Worm (Caenorhabditis elegans) whole organism, L1 larva: ENCODE measurements around the gene dlc-2.
A peak's percentile ranks its signal among the peaks of the same experiment; 100 is the strongest.

ENCODE experiments used
- C04F5.9 ChIP-seq: sonication (generic microtip); optimal IDR thresholded peaks from 2 replicates; lab custom pipeline; 2016; ENCODE audit warnings: missing genetic modification characterization, missing compliant biosample characterization
- C34B4.2 ChIP-seq: sonication (generic microtip); optimal IDR thresholded peaks from 2 replicates; lab custom pipeline; 2017; ENCODE audit warnings: mild to moderate bottlenecking, missing genetic modification characterization, missing compliant biosample characterization
- Y116A8C.19 ChIP-seq: sonication (generic microtip); optimal IDR thresholded peaks from 2 replicates; lab custom pipeline; 2016; ENCODE audit warnings: missing compliant biosample characterization, missing genetic modification characterization, borderline replicate concordance
- aha-1 ChIP-seq: fragments of 150-350 bp; optimal IDR thresholded peaks from 2 replicates; lab custom pipeline; 2014; ENCODE audit warnings: missing biosample characterization, missing genetic modification characterization
- alr-1 ChIP-seq: fragments of 200-800 bp; sonication (Bioruptor generic); optimal IDR thresholded peaks from 2 replicates; lab custom pipeline; 2018; ENCODE audit warnings: borderline replicate concordance, mild to moderate bottlenecking, missing genetic modification characterization, missing compliant biosample characterization
- aly-2 ChIP-seq: fragments of 150-350 bp; optimal IDR thresholded peaks from 2 replicates; lab custom pipeline; 2014; ENCODE audit warnings: missing biosample characterization, missing genetic modification characterization
- ceh-63 ChIP-seq: fragments of 200-800 bp; sonication (Bioruptor generic); optimal IDR thresholded peaks from 2 replicates; lab custom pipeline; 2018; ENCODE audit warnings: mild to moderate bottlenecking, missing genetic modification characterization, missing compliant biosample characterization
- ceh-88 ChIP-seq: fragments of 200-800 bp; sonication (Bioruptor generic); IDR thresholded peaks from 2 replicates; pipeline ENCODE4 v1.3.6; 2022; ENCODE audit warnings: missing genetic modification characterization, missing compliant biosample characterization
- ces-1 ChIP-seq: fragments of 150-350 bp; optimal IDR thresholded peaks from 2 replicates; lab custom pipeline; 2014; ENCODE audit warnings: missing biosample characterization, missing genetic modification reagents, missing genetic modification characterization
- dsc-1 ChIP-seq: sonication (generic microtip); optimal IDR thresholded peaks from 2 replicates; lab custom pipeline; 2016; ENCODE audit warnings: mild to moderate bottlenecking, missing genetic modification characterization, missing compliant biosample characterization
- efl-1 ChIP-seq, 4 experiments: fragments of 150-350 bp; optimal IDR thresholded peaks in 3 of 4; peaks in 1 of 4; 1 replicate in 1 of 4; 2 replicates in 3 of 4; lab custom pipeline; 2014; ENCODE audit warnings: missing biosample characterization in 2 of 4, missing genetic modification characterization in 2 of 4, missing genetic modification reagents in 2 of 4
- efl-3 ChIP-seq: fragments of 200-800 bp; sonication (Bioruptor generic); optimal IDR thresholded peaks from 2 replicates; lab custom pipeline; 2018; ENCODE audit warnings: mild to moderate bottlenecking, missing genetic modification characterization, missing compliant biosample characterization
- egl-27 ChIP-seq, 2 experiments: fragments of 150-350 bp in 1 of 2; sonication (generic microtip); optimal IDR thresholded peaks; 3 replicates each; lab custom pipeline; 2017 to 2018; ENCODE audit warnings: missing biosample characterization in 2 of 2, missing genetic modification characterization in 2 of 2, missing genetic modification reagents in 2 of 2
- ets-5 ChIP-seq: fragments of 200-800 bp; sonication (Bioruptor generic); IDR thresholded peaks from 2 replicates; pipeline ENCODE4 v1.3.6; 2022; ENCODE audit warnings: missing genetic modification characterization, missing compliant biosample characterization
- fkh-10 ChIP-seq: sonication (generic microtip); optimal IDR thresholded peaks from 2 replicates; lab custom pipeline; 2017; ENCODE audit warnings: missing biosample characterization, missing genetic modification reagents, missing genetic modification characterization
- fkh-4 ChIP-seq: sonication (generic microtip); optimal IDR thresholded peaks from 2 replicates; lab custom pipeline; 2016; ENCODE audit warnings: missing compliant biosample characterization, missing genetic modification characterization, borderline replicate concordance
- fkh-8 ChIP-seq: sonication (generic microtip); optimal IDR thresholded peaks from 2 replicates; lab custom pipeline; 2016; ENCODE audit warnings: mild to moderate bottlenecking, missing genetic modification characterization, missing compliant biosample characterization
- fos-1 ChIP-seq: fragments of 150-350 bp; optimal IDR thresholded peaks from 2 replicates; lab custom pipeline; 2014; ENCODE audit warnings: missing biosample characterization, missing genetic modification characterization
- hlh-17 ChIP-seq: fragments of 200-800 bp; sonication (Bioruptor generic); optimal IDR thresholded peaks from 2 replicates; lab custom pipeline; 2018; ENCODE audit warnings: missing genetic modification characterization, mild to moderate bottlenecking, missing compliant biosample characterization, moderate library complexity, borderline replicate concordance
- hlh-4 ChIP-seq: sonication (generic microtip); optimal IDR thresholded peaks from 2 replicates; lab custom pipeline; 2016; ENCODE audit warnings: mild to moderate bottlenecking, missing genetic modification characterization, missing compliant biosample characterization
- isw-1 ChIP-seq: fragments of 200-800 bp; sonication (Bioruptor generic); IDR thresholded peaks from 2 replicates; pipeline ENCODE4 v1.3.6; 2022; ENCODE audit warnings: missing genetic modification characterization, missing compliant biosample characterization
- lin-13 ChIP-seq: fragments of 150-350 bp; optimal IDR thresholded peaks from 2 replicates; lab custom pipeline; 2014; ENCODE audit warnings: missing biosample characterization, missing genetic modification reagents, missing genetic modification characterization
- lin-14 ChIP-seq: fragments of 200-800 bp; sonication (Bioruptor generic); optimal IDR thresholded peaks from 2 replicates; lab custom pipeline; 2018; ENCODE audit warnings: mild to moderate bottlenecking, missing genetic modification characterization, moderate library complexity, missing compliant biosample characterization
- lin-35 ChIP-seq, 2 experiments: fragments of 150-350 bp; optimal IDR thresholded peaks; 2 replicates each; lab custom pipeline; 2014; ENCODE audit warnings: missing biosample characterization in 2 of 2, missing genetic modification characterization in 2 of 2, missing genetic modification reagents in 2 of 2
- mdl-1 ChIP-seq, 2 experiments: fragments of 150-350 bp; optimal IDR thresholded peaks; 2 replicates each; lab custom pipeline; 2014 to 2017; ENCODE audit warnings: missing biosample characterization in 2 of 2, missing genetic modification characterization in 2 of 2, inconsistent platforms in 1 of 2
- mef-2 ChIP-seq: fragments of 150-350 bp; optimal IDR thresholded peaks from 2 replicates; lab custom pipeline; 2014; ENCODE audit warnings: missing biosample characterization, missing genetic modification characterization
- nhr-19 ChIP-seq: fragments of 200-800 bp; sonication (Bioruptor generic); conservative IDR thresholded peaks from 2 replicates; pipeline ENCODE4 v1.3.6; 2022; ENCODE audit warnings: missing genetic modification characterization, missing compliant biosample characterization
- nhr-20 ChIP-seq: sonication (generic microtip); optimal IDR thresholded peaks from 2 replicates; lab custom pipeline; 2016; ENCODE audit warnings: mild to moderate bottlenecking, missing genetic modification characterization, missing compliant biosample characterization
- nhr-84 ChIP-seq: sonication (generic microtip); optimal IDR thresholded peaks from 2 replicates; lab custom pipeline; 2017; ENCODE audit warnings: missing biosample characterization, missing genetic modification characterization
- nhr-85 ChIP-seq: sonication (generic microtip); peaks from one replicate; lab custom pipeline; 2016; ENCODE audit warnings: missing genetic modification characterization, inconsistent platforms, missing compliant biosample characterization
- pag-3 ChIP-seq: sonication (generic microtip); optimal IDR thresholded peaks from 2 replicates; lab custom pipeline; 2017; ENCODE audit warnings: missing genetic modification characterization, mild to moderate bottlenecking, missing compliant biosample characterization, antibody characterized with exemption, borderline replicate concordance; ENCODE audit not compliant: insufficient read depth
- rnt-1 ChIP-seq: sonication (generic microtip); optimal IDR thresholded peaks from 2 replicates; lab custom pipeline; 2016; ENCODE audit warnings: mild to moderate bottlenecking, missing genetic modification characterization, moderate library complexity, missing compliant biosample characterization
- skn-1 ChIP-seq: fragments of 150-350 bp; optimal IDR thresholded peaks from 2 replicates; lab custom pipeline; 2014; ENCODE audit warnings: missing biosample characterization, missing genetic modification characterization
- sptf-1 ChIP-seq: fragments of 150-350 bp; optimal IDR thresholded peaks from 2 replicates; lab custom pipeline; 2014; ENCODE audit warnings: missing biosample characterization, missing genetic modification characterization
- sup-37 ChIP-seq: fragments of 200-800 bp; sonication (Bioruptor generic); optimal IDR thresholded peaks from 2 replicates; lab custom pipeline; 2018; ENCODE audit warnings: mild to moderate bottlenecking, missing genetic modification characterization, missing compliant biosample characterization
- tlp-1 ChIP-seq: fragments of 150-350 bp; optimal IDR thresholded peaks from 2 replicates; lab custom pipeline; 2014; ENCODE audit warnings: missing biosample characterization, missing genetic modification characterization
- unc-62 ChIP-seq: fragments of 150-350 bp; optimal IDR thresholded peaks from 2 replicates; lab custom pipeline; 2014; ENCODE audit warnings: missing biosample characterization, missing genetic modification reagents, missing genetic modification characterization
- unc-86 ChIP-seq: sonication (generic microtip); optimal IDR thresholded peaks from 2 replicates; lab custom pipeline; 2016; ENCODE audit warnings: missing genetic modification characterization, missing compliant biosample characterization
- unc-98 ChIP-seq: fragments of 200-800 bp; sonication (Bioruptor generic); IDR thresholded peaks from 2 replicates; pipeline ENCODE4 v1.3.6; 2022; ENCODE audit warnings: missing genetic modification characterization, missing compliant biosample characterization
- vab-15 ChIP-seq: sonication (generic microtip); optimal IDR thresholded peaks from 2 replicates; lab custom pipeline; 2017; ENCODE audit warnings: missing genotype, mild to moderate bottlenecking, missing genetic modification characterization, missing compliant biosample characterization
- xbp-1 ChIP-seq: sonication (generic microtip); optimal IDR thresholded peaks from 2 replicates; lab custom pipeline; 2016; ENCODE audit warnings: missing genetic modification characterization, missing compliant biosample characterization
- zip-4 ChIP-seq: fragments of 200-800 bp; sonication (Bioruptor generic); optimal IDR thresholded peaks from 2 replicates; lab custom pipeline; 2018; ENCODE audit warnings: mild to moderate bottlenecking, missing genetic modification characterization, moderate library complexity, missing compliant biosample characterization

dlc-2 gene

DNA sequence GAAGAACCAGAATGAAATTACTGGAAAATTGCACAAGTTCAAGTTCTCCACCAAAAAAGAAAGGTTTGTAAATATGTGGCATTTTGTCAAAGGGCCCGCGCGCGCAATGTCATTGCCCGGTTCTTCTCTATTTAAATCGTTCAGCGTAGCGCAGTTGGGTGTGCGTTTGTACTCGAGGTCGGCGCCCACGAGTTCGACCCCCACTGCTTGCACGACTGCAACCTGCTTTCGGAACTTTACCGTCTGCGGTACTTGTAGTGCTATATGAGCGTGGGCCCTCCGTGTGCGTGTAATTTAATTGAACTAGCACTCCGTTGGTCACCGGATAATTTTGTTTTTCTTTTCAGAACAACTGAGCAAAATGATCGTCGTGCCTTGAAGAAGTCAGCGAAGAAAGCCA, 24.9 kb downstream of the dlc-2 start (continued):
- TF ChIP-seq egl-27 (tag; optimal IDR thresholded peaks at IDR 0.05; lab: Kevin White, UChicago) (no peak), vab-15 (tag; lab: Kevin White, UChicago) (no peak), hlh-4 (no peak), unc-86 (peak; percentile 28), ets-5 (no peak), fos-1 (tag; lab: Kevin White, UChicago) (no peak), fkh-4 (tag; lab: Kevin White, UChicago) (no peak), alr-1 (tag; lab: Kevin White, UChicago) (no peak), lin-13 (GFP tag; lab: Kevin White, UChicago) (peak; percentile 60), zip-4 (GFP tag; lab: Kevin White, UChicago) (no peak), mdl-1 (tag; optimal IDR thresholded peaks at IDR 0.05; lab: Kevin White, UChicago) (peak in 1 of 2 experiments; percentile 65), efl-1 (optimal IDR thresholded peaks at IDR 0.05; lab: Kevin White, UChicago) (peak; percentile 48 to 57), efl-1 (GFP tag; optimal IDR thresholded peaks at IDR 0.05 in 1 of 2; lab: Kevin White, UChicago) (peak; percentile 28 to 95), rnt-1 (peak; percentile 86), dsc-1 (tag; lab: Kevin White, UChicago) (peak; percentile 65), lin-35 (GFP tag; optimal IDR thresholded peaks at IDR 0.05; lab: Kevin White, UChicago) (peak; percentile 53 to 83), C04F5.9 (no peak), aha-1 (no peak), skn-1 (peak; percentile 52), hlh-17 (no peak), sup-37 (GFP tag; lab: Kevin White, UChicago) (no peak), nhr-20 (tag; lab: Kevin White, UChicago) (peak; percentile 78), aly-2 (tag; lab: Kevin White, UChicago) (no peak), sptf-1 (tag; lab: Kevin White, UChicago) (no peak), xbp-1 (tag; lab: Kevin White, UChicago) (peak; percentile 54), pag-3 (tag; lab: Kevin White, UChicago) (no peak), C34B4.2 (tag; lab: Kevin White, UChicago) (no peak), lin-14 (GFP tag; lab: Kevin White, UChicago) (peak; percentile 63), mef-2 (tag; lab: Kevin White, UChicago) (no peak), nhr-85 (tag; lab: Kevin White, UChicago) (peak; percentile 67), unc-62 (GFP tag; lab: Kevin White, UChicago) (no peak), ceh-88 (GFP tag; lab: Robert Waterston, UW) (no peak), tlp-1 (no peak), ces-1 (no peak), Y116A8C.19 (tag; lab: Kevin White, UChicago) (no peak), efl-3 (no peak), isw-1 (no peak)

DNA sequence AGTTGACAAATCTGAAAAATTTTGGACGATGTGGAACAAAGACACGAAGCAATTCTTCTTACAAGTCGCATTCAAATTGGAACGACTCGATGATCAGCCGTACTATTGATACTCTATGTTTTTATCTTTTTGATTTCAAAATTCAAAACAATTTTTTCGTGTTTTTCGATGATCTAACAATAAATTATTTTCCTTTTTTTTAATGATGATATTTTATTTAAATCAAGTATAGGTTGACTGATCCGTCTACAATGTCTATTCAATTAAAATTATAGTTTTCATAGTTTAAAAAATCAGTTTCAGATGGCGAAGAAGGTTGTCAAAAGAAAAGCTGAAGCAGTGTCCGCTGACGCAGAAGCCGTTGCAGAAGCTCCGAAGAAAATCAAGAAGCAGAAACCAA, 26.3 kb downstream of the dlc-2 start, which contains the start of gene rbm-34:
rbm-34 (plus strand) TSS at position 301 of the 400 bp plus-strand sequence.
- no peak for TF ChIP-seq fkh-10
- no peak for TF ChIP-seq nhr-85 (tag; lab: Kevin White, UChicago)
- no peak for TF ChIP-seq ces-1
- no peak for TF ChIP-seq hlh-17
- no peak for TF ChIP-seq zip-4 (GFP tag; lab: Kevin White, UChicago)
- no peak for TF ChIP-seq xbp-1 (tag; lab: Kevin White, UChicago)
- TF ChIP-seq nhr-84 (tag; lab: Kevin White, UChicago), result no peak
- no peak for TF ChIP-seq ceh-63 (GFP tag; lab: Kevin White, UChicago)
- no peak for TF ChIP-seq lin-14 (GFP tag; lab: Kevin White, UChicago)
- no peak for TF ChIP-seq nhr-19 (GFP tag; lab: Robert Waterston, UW)
- TF ChIP-seq sup-37 (GFP tag; lab: Kevin White, UChicago), result no peak
- no peak for TF ChIP-seq fkh-8
- no peak for TF ChIP-seq unc-98 (GFP tag; lab: Robert Waterston, UW)
